Worm (Caenorhabditis elegans) whole organism, late embryonic: ENCODE results near the gene asp-12.

ENCODE experiments used
- C08G9.2 ChIP-seq: sonication (generic microtip); optimal IDR thresholded peaks from 2 replicates; lab custom pipeline; 2016; ENCODE audit warnings: mild to moderate bottlenecking, missing genetic modification characterization, moderate library complexity, missing compliant biosample characterization
- C38D4.7 ChIP-seq: fragments of 200-800 bp; sonication (Bioruptor generic); optimal IDR thresholded peaks from 2 replicates; lab custom pipeline; 2018; ENCODE audit warnings: mild to moderate bottlenecking, missing genetic modification characterization, moderate library complexity, missing compliant biosample characterization
- Y22D7AL.16 ChIP-seq: sonication (generic microtip); optimal IDR thresholded peaks from 2 replicates; lab custom pipeline; 2016; ENCODE audit warnings: missing genetic modification characterization, missing compliant biosample characterization
- ahr-1 ChIP-seq: sonication (generic microtip); optimal IDR thresholded peaks from 2 replicates; lab custom pipeline; 2016; ENCODE audit warnings: missing genetic modification characterization, missing compliant biosample characterization
- ama-1 ChIP-seq: fragments of 150-350 bp; optimal IDR thresholded peaks from 2 replicates; lab custom pipeline; 2014
- ceh-14 ChIP-seq: sonication (generic microtip); optimal IDR thresholded peaks from 2 replicates; lab custom pipeline; 2016; ENCODE audit warnings: missing genotype, missing genetic modification characterization, missing compliant biosample characterization
- ceh-30 ChIP-seq: fragments of 150-350 bp; optimal IDR thresholded peaks from 2 replicates; lab custom pipeline; 2014; ENCODE audit warnings: missing biosample characterization, missing genetic modification characterization
- ceh-31 ChIP-seq: sonication (generic microtip); optimal IDR thresholded peaks from 2 replicates; lab custom pipeline; 2016; ENCODE audit warnings: missing genetic modification characterization, missing compliant biosample characterization
- ceh-34 ChIP-seq: sonication (generic microtip); optimal IDR thresholded peaks from 2 replicates; lab custom pipeline; 2016; ENCODE audit warnings: mild to moderate bottlenecking, missing genetic modification characterization, missing compliant biosample characterization
- ceh-48 ChIP-seq: sonication (generic microtip); optimal IDR thresholded peaks from 2 replicates; lab custom pipeline; 2016; ENCODE audit warnings: missing genetic modification characterization, inconsistent platforms, missing compliant biosample characterization
- ceh-9 ChIP-seq: sonication (generic microtip); optimal IDR thresholded peaks from 2 replicates; lab custom pipeline; 2016; ENCODE audit warnings: mild to moderate bottlenecking, missing genetic modification characterization, inconsistent platforms, missing compliant biosample characterization
- che-1 ChIP-seq: sonication (generic microtip); optimal IDR thresholded peaks from 2 replicates; lab custom pipeline; 2016; ENCODE audit warnings: mild to moderate bottlenecking, missing genetic modification characterization, missing compliant biosample characterization
- dmd-4 ChIP-seq: sonication (generic microtip); optimal IDR thresholded peaks from 2 replicates; lab custom pipeline; 2016; ENCODE audit warnings: borderline replicate concordance, missing genetic modification characterization, missing compliant biosample characterization
- dve-1 ChIP-seq: sonication (generic microtip); optimal IDR thresholded peaks from 2 replicates; lab custom pipeline; 2017; ENCODE audit warnings: antibody characterized with exemption, mild to moderate bottlenecking, missing genetic modification characterization, missing compliant biosample characterization
- elt-2 ChIP-seq: sonication (generic microtip); optimal IDR thresholded peaks from 2 replicates; lab custom pipeline; 2016; ENCODE audit warnings: missing genetic modification reagents, missing genetic modification characterization, missing compliant biosample characterization
- eyg-1 ChIP-seq: sonication (generic microtip); optimal IDR thresholded peaks from 2 replicates; lab custom pipeline; 2016; ENCODE audit warnings: missing genotype, missing genetic modification characterization, missing compliant biosample characterization
- fkh-10 ChIP-seq: fragments of 150-350 bp; optimal IDR thresholded peaks from 2 replicates; lab custom pipeline; 2014; ENCODE audit warnings: missing biosample characterization, missing genetic modification reagents, missing genetic modification characterization
- fkh-6 ChIP-seq: sonication (generic microtip); optimal IDR thresholded peaks from 2 replicates; lab custom pipeline; 2016; ENCODE audit warnings: missing genetic modification characterization, missing compliant biosample characterization
- gmeb-2 ChIP-seq: sonication (generic microtip); optimal IDR thresholded peaks from 2 replicates; lab custom pipeline; 2016; ENCODE audit warnings: missing genetic modification characterization, inconsistent platforms, missing compliant biosample characterization
- hlh-13 ChIP-seq: fragments of 200-800 bp; sonication (Bioruptor generic); optimal IDR thresholded peaks from 2 replicates; lab custom pipeline; 2018; ENCODE audit warnings: mild to moderate bottlenecking, missing genetic modification characterization, missing compliant biosample characterization
- hlh-6 ChIP-seq: sonication (generic microtip); optimal IDR thresholded peaks from 2 replicates; lab custom pipeline; 2016; ENCODE audit warnings: missing genotype, missing genetic modification characterization, missing compliant biosample characterization
- hlh-8 ChIP-seq: sonication (generic microtip); optimal IDR thresholded peaks from 2 replicates; lab custom pipeline; 2016; ENCODE audit warnings: missing genotype, missing genetic modification characterization, missing compliant biosample characterization
- lim-6 ChIP-seq: sonication (generic microtip); optimal IDR thresholded peaks from 2 replicates; lab custom pipeline; 2016; ENCODE audit warnings: missing genetic modification characterization, missing compliant biosample characterization
- mec-3 ChIP-seq: sonication (generic microtip); optimal IDR thresholded peaks from 2 replicates; lab custom pipeline; 2016; ENCODE audit warnings: borderline replicate concordance, missing genetic modification characterization, missing compliant biosample characterization
- npax-4 ChIP-seq: sonication (generic microtip); optimal IDR thresholded peaks from 2 replicates; lab custom pipeline; 2016; ENCODE audit warnings: missing genetic modification characterization, missing compliant biosample characterization
- odd-2 ChIP-seq: sonication (generic microtip); optimal IDR thresholded peaks from 2 replicates; lab custom pipeline; 2017; ENCODE audit warnings: antibody characterized with exemption, mild to moderate bottlenecking, missing genetic modification characterization, missing compliant biosample characterization
- pag-3 ChIP-seq: sonication (generic microtip); optimal IDR thresholded peaks from 2 replicates; lab custom pipeline; 2016; ENCODE audit warnings: missing compliant biosample characterization, missing genetic modification characterization, borderline replicate concordance
- pat-9 ChIP-seq: fragments of 200-800 bp; sonication (Bioruptor generic); optimal IDR thresholded peaks from 2 replicates; lab custom pipeline; 2018; ENCODE audit warnings: mild to moderate bottlenecking, missing genetic modification characterization, moderate library complexity, missing compliant biosample characterization
- pax-1 ChIP-seq: fragments of 150-350 bp; optimal IDR thresholded peaks from 2 replicates; lab custom pipeline; 2014; ENCODE audit warnings: missing biosample characterization, missing genetic modification characterization
- pha-2 ChIP-seq: sonication (generic microtip); optimal IDR thresholded peaks from 2 replicates; lab custom pipeline; 2017; ENCODE audit warnings: mild to moderate bottlenecking, missing genetic modification characterization, missing compliant biosample characterization
- pha-4 ChIP-seq: fragments of 150-350 bp; optimal IDR thresholded peaks from 2 replicates; lab custom pipeline; 2018; ENCODE audit warnings: missing biosample characterization, missing genetic modification reagents, missing genetic modification characterization
- pqm-1 ChIP-seq: sonication (generic microtip); optimal IDR thresholded peaks from 2 replicates; lab custom pipeline; 2016; ENCODE audit warnings: missing genetic modification characterization, missing compliant biosample characterization
- pros-1 ChIP-seq: fragments of 150-350 bp; optimal IDR thresholded peaks from 2 replicates; lab custom pipeline; 2014; ENCODE audit warnings: missing biosample characterization, missing genetic modification reagents, missing genetic modification characterization
- rnt-1 ChIP-seq: sonication (generic microtip); optimal IDR thresholded peaks from 2 replicates; lab custom pipeline; 2016; ENCODE audit warnings: missing genetic modification characterization, missing compliant biosample characterization
- sdc-2 ChIP-seq: sonication (generic microtip); optimal IDR thresholded peaks from 2 replicates; lab custom pipeline; 2016; ENCODE audit warnings: missing genotype, missing genetic modification characterization, missing compliant biosample characterization
- sox-2 ChIP-seq: fragments of 200-800 bp; sonication (Bioruptor generic); IDR thresholded peaks from 2 replicates; pipeline ENCODE4 v1.3.6; 2022; ENCODE audit warnings: missing genetic modification reagents, missing genetic modification characterization, missing compliant biosample characterization
- sox-4 ChIP-seq: sonication (generic microtip); optimal IDR thresholded peaks from 2 replicates; lab custom pipeline; 2017; ENCODE audit warnings: mild to moderate bottlenecking, missing genetic modification characterization, inconsistent platforms, missing compliant biosample characterization
- syd-9 ChIP-seq: sonication (generic microtip); optimal IDR thresholded peaks from 2 replicates; lab custom pipeline; 2016; ENCODE audit warnings: mild to moderate bottlenecking, missing genetic modification characterization, moderate library complexity, missing compliant biosample characterization
- tbx-2 ChIP-seq: sonication (generic microtip); optimal IDR thresholded peaks from 2 replicates; lab custom pipeline; 2016; ENCODE audit warnings: missing genetic modification characterization, missing compliant biosample characterization
- tbx-7 ChIP-seq: sonication (generic microtip); optimal IDR thresholded peaks from 2 replicates; lab custom pipeline; 2016; ENCODE audit warnings: missing genotype, missing genetic modification characterization, missing compliant biosample characterization
- unc-55 ChIP-seq: sonication (generic microtip); optimal IDR thresholded peaks from 2 replicates; lab custom pipeline; 2017; ENCODE audit warnings: missing biosample characterization, missing genetic modification reagents, missing genetic modification characterization

Gene asp-12

ce11 chrV:8268902-8269301, at the start of gene asp-12, which contains the start of gene asp-6:
asp-12 (plus strand) TSS chrV:8269210.
asp-6 (minus strand) TSS chrV:8268937.
- TF ChIP-seq elt-2 (tag; lab: Kevin White, UChicago) = peak; percentile 46
- TF ChIP-seq C08G9.2 (tag; lab: Kevin White, UChicago) = no peak
- TF ChIP-seq pha-4 (tag; lab: Kevin White, UChicago) = no peak
- peak; percentile 2 for TF ChIP-seq pqm-1 (tag; lab: Kevin White, UChicago)
- no peak for TF ChIP-seq ceh-34
- TF ChIP-seq, all 69 proteins: peak for 2

ce11 chrV:8219550-8219949, 49.5 kb upstream of the asp-12 start:
- TF ChIP-seq unc-55 (no peak), C38D4.7 (GFP tag; lab: Kevin White, UChicago) (no peak), sdc-2 (no peak)

ce11 chrV:8221083-8221538, 47.9 kb upstream of the asp-12 start, which contains the start of the genes cogc-6 and air-1:
cogc-6 (minus strand) TSS chrV:8221316.
air-1 (plus strand) TSS chrV:8221488.
- TF ChIP-seq pag-3 (no peak), pha-2 (tag; lab: Kevin White, UChicago) (no peak), pros-1 (tag; lab: Kevin White, UChicago) (no peak), ceh-9 (tag; lab: Kevin White, UChicago) (no peak), sox-4 (tag; lab: Kevin White, UChicago) (no peak), hlh-13 (GFP tag; lab: Kevin White, UChicago) (no peak), ceh-48 (tag; lab: Kevin White, UChicago) (no peak), fkh-6 (no peak), Y22D7AL.16 (tag; lab: Kevin White, UChicago) (no peak)

DNA sequence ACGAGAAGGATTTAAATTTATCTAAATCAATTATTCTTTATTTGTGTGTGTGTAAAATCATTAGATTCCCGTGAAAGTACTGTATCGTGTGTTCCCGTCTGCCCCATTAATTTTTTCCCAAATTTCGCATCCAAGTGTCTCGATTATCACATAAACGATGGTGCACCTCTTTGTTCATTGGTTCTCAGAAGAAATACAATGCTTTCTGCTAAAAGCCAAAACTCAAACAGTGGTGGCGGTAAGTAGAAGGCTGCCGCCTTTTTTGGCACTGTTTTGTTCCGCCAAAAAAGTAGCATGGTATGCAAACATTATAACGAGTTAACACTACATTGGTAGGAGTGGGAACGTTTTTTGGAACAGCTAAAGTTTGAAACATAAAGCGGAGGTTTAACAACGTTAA, 45.6 kb upstream of the asp-12 start:
- TF ChIP-seq hlh-8 (tag; lab: Kevin White, UChicago) (no peak), ceh-31 (no peak), C08G9.2 (tag; lab: Kevin White, UChicago) (no peak)

DNA sequence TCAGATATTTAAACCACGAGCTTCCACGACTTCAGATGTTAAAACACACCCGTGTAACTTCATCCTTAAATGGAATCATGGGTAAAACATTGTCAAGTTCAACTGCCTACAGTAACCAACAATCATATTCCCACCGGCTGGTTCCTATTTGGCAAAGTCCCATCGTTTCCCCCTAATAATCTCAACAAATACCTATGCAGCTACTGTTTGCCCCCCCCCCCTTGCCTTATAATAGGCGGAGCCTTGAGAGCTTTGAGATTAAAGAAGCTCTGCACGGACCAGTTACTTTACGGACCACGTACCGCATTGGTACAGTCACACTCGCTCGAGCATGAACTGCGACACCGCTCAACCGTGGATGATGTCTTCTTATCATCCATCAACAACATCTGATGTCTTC, 44.4 kb upstream of the asp-12 start, which contains the start of gene pax-1:
Gene pax-1 (plus strand): TSS at position 301 of the 400 bp plus-strand sequence.
- no peak for TF ChIP-seq sox-2 (GFP tag; lab: Robert Waterston, UW)
- no peak for TF ChIP-seq lim-6 (tag; lab: Kevin White, UChicago)
- TF ChIP-seq pat-9 = no peak
- no peak for TF ChIP-seq pax-1 (tag; lab: Kevin White, UChicago)
- no peak for TF ChIP-seq ama-1 (lab: Kevin White, UChicago)
- no peak for TF ChIP-seq odd-2
- no peak for TF ChIP-seq C08G9.2 (tag; lab: Kevin White, UChicago)
- TF ChIP-seq sox-4 (tag; lab: Kevin White, UChicago) = no peak
- TF ChIP-seq sdc-2 = no peak
- no peak for TF ChIP-seq fkh-10 (GFP tag; lab: Kevin White, UChicago)

DNA sequence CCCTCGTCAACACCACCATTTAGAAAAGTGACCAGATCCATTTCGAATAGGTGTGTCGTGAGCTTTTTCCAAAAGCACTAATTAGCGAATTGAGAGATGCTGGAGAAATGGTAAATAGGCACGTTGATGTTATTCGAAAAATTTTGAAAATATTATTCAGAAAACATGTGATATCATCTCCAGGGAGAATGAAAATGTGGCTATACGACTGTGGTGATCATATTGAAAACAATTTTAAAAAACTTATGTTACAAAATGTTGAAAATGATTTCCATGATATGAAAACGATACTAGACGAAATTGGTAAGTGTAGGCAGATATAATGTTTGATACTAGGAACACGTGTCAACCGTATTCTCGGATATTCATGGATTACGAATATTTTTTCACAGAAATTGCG, 42.2 kb upstream of the asp-12 start, which contains the start of gene K07C11.10:
Gene K07C11.10 (minus strand): TSS at position 101 of the 400 bp plus-strand sequence.
- TF ChIP-seq che-1 (tag; lab: Kevin White, UChicago) (no peak), pat-9 (no peak), gmeb-2 (tag; lab: Kevin White, UChicago) (no peak), ahr-1 (tag; lab: Kevin White, UChicago) (no peak), ceh-14 (tag; lab: Kevin White, UChicago) (no peak), rnt-1 (tag; lab: Kevin White, UChicago) (no peak)

DNA sequence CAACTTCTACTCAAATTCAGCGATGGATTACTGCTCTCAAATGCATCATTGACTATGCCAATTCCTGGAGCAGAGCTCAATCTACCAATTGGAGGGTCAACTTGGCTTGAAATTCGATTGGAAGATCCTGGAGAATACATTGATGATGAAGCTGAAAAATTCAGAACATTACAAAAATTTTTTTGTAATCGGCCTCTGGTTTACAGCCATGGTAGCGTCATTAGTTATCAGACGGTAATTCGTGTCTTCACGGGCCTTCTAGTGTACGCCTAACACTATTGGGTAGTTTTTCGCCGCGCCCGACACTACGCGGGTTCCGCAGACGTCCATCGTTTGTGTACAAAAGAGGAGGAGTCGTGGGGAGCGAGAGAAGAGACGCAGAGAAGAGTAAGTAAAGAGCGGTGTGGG, 40.3 kb upstream of the asp-12 start:
- TF ChIP-seq ceh-9 (tag; lab: Kevin White, UChicago) (no peak), tbx-7 (tag; lab: Kevin White, UChicago) (no peak), ceh-14 (tag; lab: Kevin White, UChicago) (no peak), syd-9 (tag; lab: Kevin White, UChicago) (peak; percentile 15), eyg-1 (tag; lab: Kevin White, UChicago) (no peak), npax-4 (tag; lab: Kevin White, UChicago) (no peak), lim-6 (tag; lab: Kevin White, UChicago) (no peak), mec-3 (tag; lab: Kevin White, UChicago) (no peak), gmeb-2 (tag; lab: Kevin White, UChicago) (no peak), tbx-2 (tag; lab: Kevin White, UChicago) (peak; percentile 17), dmd-4 (tag; lab: Kevin White, UChicago) (no peak), dve-1 (no peak), pha-2 (tag; lab: Kevin White, UChicago) (no peak), hlh-6 (tag; lab: Kevin White, UChicago) (no peak), ceh-30 (peak; percentile 12), pros-1 (tag; lab: Kevin White, UChicago) (no peak), unc-55 (no peak)
